Fruit fly (Drosophila melanogaster) whole organism, adult: Measurements from ENCODE around the gene mRpL45.

Source experiments
- CG11617 ChIP-seq: fragments of 200-800 bp; sonication (Bioruptor generic); optimal IDR thresholded peaks from 2 replicates; lab custom pipeline; 2017; ENCODE audit warnings: mild to moderate bottlenecking, missing biosample characterization, missing genetic modification reagents, missing genetic modification characterization
- CG14711 ChIP-seq: fragments of 200-800 bp; sonication (Bioruptor generic); optimal IDR thresholded peaks from 2 replicates; lab custom pipeline; 2018; ENCODE audit warnings: missing biosample characterization, mild to moderate bottlenecking, missing genetic modification characterization, moderate library complexity
- CG1620 ChIP-seq: fragments of 200-800 bp; sonication (Bioruptor generic); optimal IDR thresholded peaks from 2 replicates; lab custom pipeline; 2016; ENCODE audit warnings: missing biosample characterization, missing genetic modification characterization
- CG33017 ChIP-seq: fragments of 200-800 bp; sonication (Bioruptor generic); optimal IDR thresholded peaks from 2 replicates; lab custom pipeline; 2018; ENCODE audit warnings: missing biosample characterization, mild to moderate bottlenecking, missing genetic modification characterization, moderate library complexity
- CG5204 ChIP-seq: fragments of 200-800 bp; sonication (Bioruptor generic); optimal IDR thresholded peaks from 2 replicates; lab custom pipeline; 2016; ENCODE audit warnings: missing biosample characterization, missing genetic modification characterization
- CG7101 ChIP-seq: fragments of 200-800 bp; sonication (Bioruptor generic); optimal IDR thresholded peaks from 2 replicates; lab custom pipeline; 2018; ENCODE audit warnings: missing biosample characterization, mild to moderate bottlenecking, missing genetic modification characterization, moderate library complexity
- Crg-1 ChIP-seq: fragments of 200-800 bp; sonication (Bioruptor generic); optimal IDR thresholded peaks from 2 replicates; lab custom pipeline; 2016; ENCODE audit warnings: missing biosample characterization, missing genetic modification characterization
- cic ChIP-seq: fragments of 200-800 bp; sonication (Bioruptor generic); optimal IDR thresholded peaks from 2 replicates; lab custom pipeline; 2017; ENCODE audit warnings: missing biosample characterization, mild to moderate bottlenecking, missing genetic modification characterization, moderate library complexity
- cnc ChIP-seq, 2 experiments: fragments of >200 bp; optimal IDR thresholded peaks; 2 replicates each; lab custom pipeline; 2017
- pad ChIP-seq: fragments of 200-800 bp; sonication (Bioruptor generic); optimal IDR thresholded peaks from 3 replicates; lab custom pipeline; 2017; ENCODE audit warnings: missing biosample characterization, missing genetic modification characterization, mild to moderate bottlenecking, moderate library complexity, missing genetic modification reagents

DNA sequence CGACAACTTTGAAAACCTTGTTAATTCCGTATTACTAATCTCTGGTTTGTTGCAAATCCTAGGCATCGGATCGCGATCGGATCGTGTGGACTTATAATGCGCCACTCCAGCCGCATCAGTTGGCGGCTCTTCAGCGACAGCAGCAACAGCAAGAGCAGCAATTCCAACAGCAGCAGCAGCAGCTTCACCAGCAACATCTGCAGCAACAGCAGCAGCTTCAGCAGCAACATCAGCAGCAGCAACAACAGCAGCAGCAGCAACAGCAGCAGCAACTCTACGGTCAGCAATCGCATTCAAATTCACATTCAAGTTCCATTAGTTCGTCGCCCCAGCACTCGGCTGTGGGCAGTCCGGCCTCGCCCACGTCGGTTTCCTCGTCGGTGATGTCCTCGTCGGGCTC lies 15.5 kb upstream of the mRpL45 start:
- TF ChIP-seq CG33017: no peak
- no peak for TF ChIP-seq CG14711 (tag; lab: Kevin White, UChicago)
- TF ChIP-seq Crg-1: no peak
- no peak for TF ChIP-seq CG7101
- TF ChIP-seq CG5204 (GFP tag; lab: Kevin White, UChicago): no peak
- TF ChIP-seq CG11617 (GFP tag; lab: Kevin White, UChicago): no peak
- no peak for TF ChIP-seq CG1620 (GFP tag; lab: Kevin White, UChicago)
- no peak for TF ChIP-seq pad (GFP tag; lab: Kevin White, UChicago)
- no peak for TF ChIP-seq cic
- TF ChIP-seq cnc (optimal IDR thresholded peaks at IDR 0.05; lab: Kevin White, UChicago): no peak
